Worm (Caenorhabditis elegans) whole organism, young adult: ENCODE measurements around the gene btb-14.

Experiments used
- attf-3 ChIP-seq: fragments of 200-800 bp; sonication (Bioruptor generic); conservative IDR thresholded peaks from 2 replicates; pipeline ENCODE4 v1.3.6; 2022; ENCODE audit warnings: missing genetic modification reagents, missing genetic modification characterization, missing compliant biosample characterization
- let-607 ChIP-seq, 2 experiments: fragments of 200-800 bp in 1 of 2; sonication (Bioruptor generic) in 1 of 2; sonication (generic microtip) in 1 of 2; optimal IDR thresholded peaks; 2 replicates each; lab custom pipeline; 2016 to 2018; ENCODE audit warnings: mild to moderate bottlenecking in 2 of 2, missing compliant biosample characterization in 2 of 2, missing genetic modification characterization in 2 of 2, moderate library complexity in 2 of 2, missing genotype in 1 of 2
- sea-2 ChIP-seq: fragments of 200-800 bp; sonication (Bioruptor generic); IDR thresholded peaks from 2 replicates; pipeline ENCODE4 v1.3.6; 2022; ENCODE audit warnings: missing genetic modification characterization, missing compliant biosample characterization
- snpc-1.3 ChIP-seq: sonication (generic microtip); optimal IDR thresholded peaks from 2 replicates; lab custom pipeline; 2017; ENCODE audit warnings: missing genetic modification characterization, mild to moderate bottlenecking, missing compliant biosample characterization, antibody characterized with exemption, moderate library complexity, missing genotype, missing genetic modification reagents; ENCODE audit not compliant: insufficient read depth
- somi-1 ChIP-seq: fragments of 200-800 bp; sonication (Bioruptor generic); optimal IDR thresholded peaks from 2 replicates; lab custom pipeline; 2018; ENCODE audit warnings: mild to moderate bottlenecking, missing genetic modification characterization, missing compliant biosample characterization

ce11 chrII:12353104-12353503 lies 30.2 kb upstream of the btb-14 start:
- no peak for TF ChIP-seq snpc-1.3 (tag; lab: Kevin White, UChicago)
- no peak for TF ChIP-seq somi-1 (GFP tag; lab: Kevin White, UChicago)
- TF ChIP-seq let-607 (tag; optimal IDR thresholded peaks at IDR 0.05; lab: Kevin White, UChicago), result no peak
- TF ChIP-seq sea-2 (GFP tag; lab: Robert Waterston, UW), result no peak
- TF ChIP-seq attf-3 (GFP tag; lab: Robert Waterston, UW), result no peak
